Worm (Caenorhabditis elegans) whole organism, early embryonic: Measurements from ENCODE around the gene emb-27.

Experiments
- ama-1 ChIP-seq: fragments of 150-350 bp; optimal IDR thresholded peaks from 2 replicates; lab custom pipeline; 2014
- ceh-36 ChIP-seq: sonication (generic microtip); optimal IDR thresholded peaks from 2 replicates; lab custom pipeline; 2016; ENCODE audit warnings: missing genetic modification characterization, inconsistent platforms, missing compliant biosample characterization
- ets-7 ChIP-seq: sonication (generic microtip); optimal IDR thresholded peaks from 2 replicates; lab custom pipeline; 2016; ENCODE audit warnings: missing genotype, missing genetic modification characterization, missing compliant biosample characterization
- flt-1 ChIP-seq: fragments of 200-800 bp; sonication (Bioruptor generic); IDR thresholded peaks from 2 replicates; pipeline ENCODE4 v1.3.6; 2022; ENCODE audit warnings: missing genetic modification characterization, missing compliant biosample characterization
- hmbx-1 ChIP-seq: sonication (generic microtip); optimal IDR thresholded peaks from 2 replicates; lab custom pipeline; 2016; ENCODE audit warnings: mild to moderate bottlenecking, missing genetic modification characterization, missing compliant biosample characterization
- hmg-4 ChIP-seq: fragments of 200-800 bp; sonication (Bioruptor generic); optimal IDR thresholded peaks from 2 replicates; lab custom pipeline; 2018; ENCODE audit warnings: mild to moderate bottlenecking, missing genetic modification characterization, missing compliant biosample characterization
- hnd-1 ChIP-seq: sonication (generic microtip); optimal IDR thresholded peaks from 2 replicates; lab custom pipeline; 2016; ENCODE audit warnings: missing genetic modification characterization, missing compliant biosample characterization
- scrt-1 ChIP-seq: fragments of 200-800 bp; sonication (Bioruptor generic); IDR thresholded peaks from 2 replicates; pipeline ENCODE4 v1.3.6; 2022; ENCODE audit warnings: missing genetic modification characterization, missing compliant biosample characterization
- sea-1 ChIP-seq: fragments of 200-800 bp; sonication (Bioruptor generic); conservative IDR thresholded peaks from 2 replicates; pipeline ENCODE4 v1.3.6; 2022; ENCODE audit warnings: missing genetic modification characterization, missing compliant biosample characterization
- tbx-37 ChIP-seq: fragments of 200-800 bp; sonication (Bioruptor generic); conservative IDR thresholded peaks from 2 replicates; pipeline ENCODE4 v1.3.6; 2022; ENCODE audit warnings: missing genetic modification reagents, missing genetic modification characterization, missing compliant biosample characterization

DNA sequence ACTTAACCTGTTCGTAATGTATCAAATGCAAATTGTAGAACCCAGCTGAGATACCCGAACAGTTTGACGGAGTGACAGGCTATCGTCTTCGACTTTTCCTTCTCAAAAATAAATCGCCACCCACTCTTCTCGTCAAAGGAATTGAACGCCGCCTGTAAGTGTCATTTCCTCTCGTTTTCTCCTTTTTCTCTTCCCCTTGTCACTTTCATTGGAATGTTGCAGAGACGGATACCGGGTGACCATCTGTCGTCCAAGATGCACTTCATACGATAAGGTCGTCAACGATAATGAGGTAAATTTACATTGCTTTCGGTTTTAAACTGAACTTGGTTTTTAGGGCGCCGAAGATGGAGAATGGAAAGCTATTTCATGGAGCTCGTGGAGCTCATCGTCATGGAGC is 37.8 kb upstream of the emb-27 start:
- TF ChIP-seq ama-1 (lab: Kevin White, UChicago) (no peak), hmbx-1 (tag; lab: Kevin White, UChicago) (no peak), flt-1 (GFP tag; lab: Robert Waterston, UW) (no peak), sea-1 (GFP tag; lab: Robert Waterston, UW) (no peak), hnd-1 (tag; lab: Kevin White, UChicago) (no peak), hmg-4 (no peak), ets-7 (tag; lab: Kevin White, UChicago) (no peak), ceh-36 (tag; lab: Kevin White, UChicago) (no peak), tbx-37 (GFP tag; lab: Robert Waterston, UW) (no peak), scrt-1 (GFP tag; lab: Robert Waterston, UW) (no peak)
